Worm (Caenorhabditis elegans) whole organism, midembryonic: ENCODE measurements around the gene ZK1240.8.

Source experiments
- cog-1 ChIP-seq: sonication (generic microtip); optimal IDR thresholded peaks from 2 replicates; lab custom pipeline; 2016; ENCODE audit warnings: missing genetic modification characterization, missing compliant biosample characterization
- flt-1 ChIP-seq: fragments of 200-800 bp; sonication (Bioruptor generic); IDR thresholded peaks from 2 replicates; pipeline ENCODE4 v1.3.6; 2022; ENCODE audit warnings: missing genetic modification characterization, missing compliant biosample characterization
- tab-1 ChIP-seq: fragments of 200-800 bp; sonication (Bioruptor generic); IDR thresholded peaks from 2 replicates; pipeline ENCODE4 v1.3.6; 2022; ENCODE audit warnings: missing genetic modification characterization, missing compliant biosample characterization

- no peak for TF ChIP-seq flt-1 (GFP tag; lab: Robert Waterston, UW)
- no peak for TF ChIP-seq tab-1 (GFP tag; lab: Robert Waterston, UW)
- TF ChIP-seq cog-1 = no peak
Measured at ce11 chrII:2328963-2329442, at the start of gene ZK1240.8, which contains the start of gene ZK1240.1.
